Fruit fly (Drosophila melanogaster) whole organism, wandering third instar larva: ENCODE data around the gene m-cup.
A peak's percentile ranks its signal among the peaks of the same experiment; 100 is the strongest.

ENCODE experiments used
- Abd-B ChIP-seq: fragments of >200 bp; optimal IDR thresholded peaks from 2 replicates; lab custom pipeline; 2017; ENCODE audit warnings: missing biosample characterization, missing genetic modification characterization
- Myc ChIP-seq: fragments of >200 bp; optimal IDR thresholded peaks from 2 replicates; lab custom pipeline; 2017
- N ChIP-seq: fragments of >200 bp; optimal IDR thresholded peaks from 2 replicates; lab custom pipeline; 2018; ENCODE audit warnings: missing biosample characterization, missing external identifiers, missing genetic modification characterization
- Rel ChIP-seq, 2 experiments: fragments of 200-800 bp; sonication (Bioruptor generic) in 1 of 2; optimal IDR thresholded peaks; 2 replicates in 1 of 2; 3 replicates in 1 of 2; lab custom pipeline; 2016 to 2019; ENCODE audit warnings: mild to moderate bottlenecking in 2 of 2, missing biosample characterization in 2 of 2, missing genetic modification characterization in 2 of 2, moderate library complexity in 1 of 2
- Vsx2 ChIP-seq: fragments of 200-300, 225-300 bp; sonication (Bioruptor generic); optimal IDR thresholded peaks from 2 replicates; lab custom pipeline; 2018; ENCODE audit warnings: missing biosample characterization, missing genetic modification characterization; ENCODE audit not compliant: partially characterized antibody
- dl ChIP-seq, 2 experiments: fragments of 175-275, 200-275 bp in 1 of 2; fragments of 200-275 bp in 1 of 2; sonication (Bioruptor generic); optimal IDR thresholded peaks; lab custom pipeline; 2018; ENCODE audit warnings: mild to moderate bottlenecking in 2 of 2, missing biosample characterization in 2 of 2, missing genetic modification characterization in 2 of 2, moderate library complexity in 2 of 2; ENCODE audit not compliant: partially characterized antibody in 2 of 2, insufficient read depth in 1 of 2
- dsf ChIP-seq: sonication (Bioruptor generic); optimal IDR thresholded peaks from 2 replicates; lab custom pipeline; 2016; ENCODE audit warnings: missing biosample characterization, missing genetic modification characterization, borderline replicate concordance
- h ChIP-seq: fragments of 200-800 bp; sonication (Bioruptor generic); optimal IDR thresholded peaks from 3 replicates; lab custom pipeline; 2016; ENCODE audit warnings: missing biosample characterization, mild to moderate bottlenecking, missing genetic modification characterization
- sage ChIP-seq: fragments of 200-800 bp; sonication (Bioruptor generic); optimal IDR thresholded peaks from 2 replicates; lab custom pipeline; 2016; ENCODE audit warnings: missing biosample characterization, mild to moderate bottlenecking, missing genetic modification characterization

Gene m-cup

dm6 chr3R:17110880-17111726 is 38.1 kb downstream of the m-cup start:
- TF ChIP-seq N (GFP tag; lab: Kevin White, UChicago) (no peak), Vsx2 (peak; percentile 35), sage (GFP tag; lab: Kevin White, UChicago) (no peak), dl (GFP tag; optimal IDR thresholded peaks at IDR 0.05; lab: Kevin White, UChicago; ENCODE audit: insufficient read depth in 1 of 2, partially characterized antibody in 2 of 2) (no peak), h (GFP tag; lab: Kevin White, UChicago) (peak; percentile 58), Rel (GFP tag; optimal IDR thresholded peaks at IDR 0.05; lab: Kevin White, UChicago) (no peak), Rel (tag; optimal IDR thresholded peaks at IDR 0.05; lab: Kevin White, UChicago) (peak; percentile 62), dsf (GFP tag; lab: Kevin White, UChicago) (no peak), Abd-B (no peak)
- TF ChIP-seq, all 38 proteins: peak for 3

- TF ChIP-seq Myc (peak; percentile 58), N (GFP tag; lab: Kevin White, UChicago) (no peak)
Observed at dm6 chr3R:17108881-17109280, 40.3 kb downstream of the m-cup start.
